Worm (Caenorhabditis elegans) whole organism, L2 larva: ENCODE measurements around the gene C05E11.6.

Experiments
- ama-1 ChIP-seq: fragments of 150-350 bp; optimal IDR thresholded peaks from 2 replicates; lab custom pipeline; 2018; ENCODE audit warnings: inconsistent platforms
- blmp-1 ChIP-seq: sonication (generic microtip); optimal IDR thresholded peaks from 2 replicates; lab custom pipeline; 2017; ENCODE audit warnings: missing genetic modification characterization, mild to moderate bottlenecking, missing compliant biosample characterization, antibody characterized with exemption, moderate library complexity; ENCODE audit not compliant: insufficient read depth
- elt-3 ChIP-seq: sonication (generic microtip); optimal IDR thresholded peaks from 2 replicates; lab custom pipeline; 2017; ENCODE audit warnings: missing biosample characterization, missing genetic modification characterization
- lin-13 ChIP-seq: fragments of 150-350 bp; optimal IDR thresholded peaks from 2 replicates; lab custom pipeline; 2014; ENCODE audit warnings: missing biosample characterization, missing genetic modification reagents, missing genetic modification characterization
- nhr-10 ChIP-seq: sonication (generic microtip); optimal IDR thresholded peaks from 2 replicates; lab custom pipeline; 2017; ENCODE audit warnings: missing biosample characterization, missing genetic modification characterization
- nhr-6 ChIP-seq: fragments of 150-350 bp; optimal IDR thresholded peaks from 2 replicates; lab custom pipeline; 2014; ENCODE audit warnings: missing biosample characterization, missing genetic modification characterization
- peb-1 ChIP-seq: fragments of 150-350 bp; optimal IDR thresholded peaks from 2 replicates; lab custom pipeline; 2014; ENCODE audit warnings: missing biosample characterization, missing genetic modification characterization
- snpc-4 ChIP-seq: fragments of 150-350 bp; optimal IDR thresholded peaks from 2 replicates; lab custom pipeline; 2014; ENCODE audit warnings: missing biosample characterization, missing genetic modification characterization
- ztf-4 ChIP-seq: fragments of 150-350 bp; optimal IDR thresholded peaks from 2 replicates; lab custom pipeline; 2014; ENCODE audit warnings: missing biosample characterization, missing genetic modification characterization

- TF ChIP-seq blmp-1 (tag; lab: Kevin White, UChicago) (no peak), peb-1 (no peak), ama-1 (lab: Kevin White, UChicago) (no peak), elt-3 (no peak), ztf-4 (tag; lab: Kevin White, UChicago) (no peak), snpc-4 (no peak), nhr-10 (no peak), lin-13 (GFP tag; lab: Kevin White, UChicago) (no peak), nhr-6 (tag; lab: Kevin White, UChicago) (no peak)
Observed at ce11 chrX:4553491-4553890, 8.5 kb upstream of the C05E11.6 start.
